Fruit fly (Drosophila melanogaster): Measurements from ENCODE around the gene mtSSB.

The mtSSB gene

dm6 chr3R:16209714-16210553 is 4.9 kb upstream of the mtSSB start (continued):
- TF ChIP-seq CG18619 (GFP tag; optimal IDR thresholded peaks at IDR 0.05) (peak; percentile 55), CG10147 (GFP tag; optimal IDR thresholded peaks at IDR 0.05) (peak; percentile 42), org-1 (GFP tag; optimal IDR thresholded peaks at IDR 0.05) (peak; percentile 4), CG13775 (GFP tag; optimal IDR thresholded peaks at IDR 0.05) (peak; percentile 5), CG16815 (GFP tag; optimal IDR thresholded peaks at IDR 0.05) (peak; percentile 9), phol (tag; optimal IDR thresholded peaks at IDR 0.05) (peak; percentile 17), zen2 (GFP tag; IDR thresholded peaks at IDR 0.05; ENCODE audit: partially characterized antibody) (no peak), vnd (GFP tag; IDR thresholded peaks at IDR 0.05; ENCODE audit: partially characterized antibody) (no peak), toy (GFP tag; IDR thresholded peaks at IDR 0.05) (0 out of 2 replicates have a peak, but pooled peaks have one; percentile 6), sr (GFP tag; IDR thresholded peaks at IDR 0.05) (peak; percentile 62; the same call in 2 of the 3 replicates), Pdp1 (GFP tag; optimal IDR thresholded peaks at IDR 0.05) (peak in 1 of 2 experiments; percentile 7), CG2199 (GFP tag; IDR thresholded peaks at IDR 0.05) (0 out of 3 replicates have a peak, but pooled peaks have one; percentile 66), CG8924 (tag; optimal IDR thresholded peaks at IDR 0.05) (peak; percentile 9), Taf1 (GFP tag; IDR thresholded peaks at IDR 0.05) (no peak), CG7963 (GFP tag; IDR thresholded peaks at IDR 0.05; ENCODE audit: partially characterized antibody) (0 out of 3 replicates have a peak, but pooled peaks have one; percentile 12), CG32772 (GFP tag; IDR thresholded peaks at IDR 0.05) (0 out of 2 replicates have a peak, but pooled peaks have one; percentile 16), eve (GFP tag; optimal IDR thresholded peaks at IDR 0.05) (no peak), CG6689 (GFP tag; IDR thresholded peaks at IDR 0.05) (peak; percentile 46), CG13296 (GFP tag; optimal IDR thresholded peaks at IDR 0.05) (peak; percentile 60), CG2202 (tag; optimal IDR thresholded peaks at IDR 0.05) (no peak), CG15011 (GFP tag; optimal IDR thresholded peaks at IDR 0.05) (no peak), Gsc (GFP tag; IDR thresholded peaks at IDR 0.05) (no peak), CG31224 (GFP tag; IDR thresholded peaks at IDR 0.05) (no peak), Aef1 (GFP tag; IDR thresholded peaks at IDR 0.05) (no peak), Hr51 (GFP tag; optimal IDR thresholded peaks at IDR 0.05) (peak in 1 of 2 experiments; percentile 65), nom (GFP tag; optimal IDR thresholded peaks at IDR 0.05) (peak; percentile 46), CG32532 (GFP tag; IDR thresholded peaks at IDR 0.05) (no peak)

- TF ChIP-seq Stat92E (GFP tag; optimal IDR thresholded peaks at IDR 0.05) = peak in 1 of 3 experiments; percentile 40
- TF ChIP-seq mld (GFP tag; IDR thresholded peaks at IDR 0.05; ENCODE audit: partially characterized antibody) = no peak
- TF ChIP-seq CG6654 (GFP tag; optimal IDR thresholded peaks at IDR 0.05) = no peak
- no peak for TF ChIP-seq B-H1 (GFP tag; IDR thresholded peaks at IDR 0.05)
- peak; percentile 58 for TF ChIP-seq CG17829 (tag; optimal IDR thresholded peaks at IDR 0.05)
- peak; percentile 31; the same call in 1 of the 2 replicates for TF ChIP-seq CG16779 (GFP tag; IDR thresholded peaks at IDR 0.05)
- no peak for TF ChIP-seq yki (optimal IDR thresholded peaks at IDR 0.05)
- peak; percentile 24; the same call in 1 of the 2 replicates for TF ChIP-seq seq (GFP tag; IDR thresholded peaks at IDR 0.05)
- TF ChIP-seq gcm (GFP tag; optimal IDR thresholded peaks at IDR 0.05) = peak; percentile 6
- no peak for TF ChIP-seq chif (GFP tag; optimal IDR thresholded peaks at IDR 0.05)
- TF ChIP-seq CG15269 (tag; optimal IDR thresholded peaks at IDR 0.05) = peak; percentile 60
- TF ChIP-seq Nf-YC (tag; optimal IDR thresholded peaks at IDR 0.05) = no peak
- 0 out of 2 replicates have a peak, but pooled peaks have one; percentile 4 for TF ChIP-seq CG42726 (GFP tag; IDR thresholded peaks at IDR 0.05; ENCODE audit: partially characterized antibody)
- no peak for TF ChIP-seq ken (GFP tag; IDR thresholded peaks at IDR 0.05)
- TF ChIP-seq bigmax (GFP tag; optimal IDR thresholded peaks at IDR 0.05) = no peak
- TF ChIP-seq CG16815 (GFP tag; optimal IDR thresholded peaks at IDR 0.05) = peak; percentile 66
- TF ChIP-seq NC2β (GFP tag; optimal IDR thresholded peaks at IDR 0.05) = no peak
- TF ChIP-seq CG1792 (GFP tag; optimal IDR thresholded peaks at IDR 0.05) = no peak
- TF ChIP-seq kni (GFP tag; optimal IDR thresholded peaks at IDR 0.05) = no peak
- no peak for TF ChIP-seq ato (GFP tag; IDR thresholded peaks at IDR 0.05; ENCODE audit: partially characterized antibody)
Measured at dm6 chr3R:16208924-16209713, 4.1 kb upstream of the mtSSB start.

Measured in whole organism, embryonic.